Worm (Caenorhabditis elegans): Measurements from ENCODE around the gene srj-50.

- TF ChIP-seq him-1 (tag; optimal IDR thresholded peaks at IDR 0.05) (no peak), W03F9.2 (tag; optimal IDR thresholded peaks at IDR 0.05) (no peak)
Observed at ce11 chrV:2864899-2865298, 32.1 kb downstream of the srj-50 start, which contains the start of gene srh-240.
